Worm (Caenorhabditis elegans) whole organism, midembryonic: ENCODE results near the gene T28D9.16.

Source experiments
- T22C8.4 ChIP-seq: fragments of 200-800 bp; sonication (Bioruptor generic); IDR thresholded peaks from 2 replicates; pipeline ENCODE4 v1.3.6; 2022; ENCODE audit warnings: missing genetic modification characterization, missing compliant biosample characterization
- cog-1 ChIP-seq: sonication (generic microtip); optimal IDR thresholded peaks from 2 replicates; lab custom pipeline; 2016; ENCODE audit warnings: missing genetic modification characterization, missing compliant biosample characterization
- flt-1 ChIP-seq: fragments of 200-800 bp; sonication (Bioruptor generic); IDR thresholded peaks from 2 replicates; pipeline ENCODE4 v1.3.6; 2022; ENCODE audit warnings: missing genetic modification characterization, missing compliant biosample characterization
- klf-2 ChIP-seq: fragments of 200-800 bp; sonication (Bioruptor generic); conservative IDR thresholded peaks from 2 replicates; pipeline ENCODE4 v1.3.6; 2022; ENCODE audit warnings: missing genetic modification reagents, missing genetic modification characterization, missing compliant biosample characterization
- med-1 ChIP-seq: sonication (generic microtip); optimal IDR thresholded peaks from 2 replicates; lab custom pipeline; 2017; ENCODE audit warnings: missing genetic modification characterization, mild to moderate bottlenecking, missing compliant biosample characterization, antibody characterized with exemption, missing genetic modification reagents; ENCODE audit not compliant: insufficient read depth
- ref-1 ChIP-seq: fragments of 200-800 bp; sonication (Bioruptor generic); conservative IDR thresholded peaks from 2 replicates; pipeline ENCODE4 v1.3.6; 2022; ENCODE audit warnings: missing genetic modification reagents, missing genetic modification characterization, missing compliant biosample characterization
- tab-1 ChIP-seq: fragments of 200-800 bp; sonication (Bioruptor generic); IDR thresholded peaks from 2 replicates; pipeline ENCODE4 v1.3.6; 2022; ENCODE audit warnings: missing genetic modification characterization, missing compliant biosample characterization
- ztf-29 ChIP-seq: fragments of 200-800 bp; sonication (Bioruptor generic); IDR thresholded peaks from 2 replicates; pipeline ENCODE4 v1.3.6; 2022; ENCODE audit warnings: missing genetic modification reagents, missing genetic modification characterization, missing compliant biosample characterization

DNA sequence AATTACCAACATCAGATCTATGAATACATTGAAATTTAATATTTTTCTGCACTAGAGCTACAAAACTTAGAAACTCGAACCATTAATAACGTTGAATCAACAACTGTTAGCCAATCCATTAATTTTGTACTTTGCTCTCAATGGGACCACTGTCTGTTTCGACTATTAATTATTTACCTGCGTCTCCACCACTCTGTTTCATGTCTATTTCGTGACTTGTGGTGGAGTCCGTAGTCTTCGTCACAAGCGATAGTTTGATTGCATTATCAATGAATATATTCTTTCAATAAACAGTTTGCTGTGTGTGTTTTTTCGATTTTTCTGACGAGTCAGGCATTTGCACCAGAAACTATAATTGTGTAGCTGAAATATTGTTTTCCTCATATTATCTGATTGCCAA lies 10.9 kb downstream of the T28D9.16 start:
- TF ChIP-seq ztf-29 (GFP tag; lab: Robert Waterston, UW) (no peak), flt-1 (GFP tag; lab: Robert Waterston, UW) (no peak), tab-1 (GFP tag; lab: Robert Waterston, UW) (no peak), cog-1 (tag; lab: Kevin White, UChicago) (no peak), T22C8.4 (GFP tag; lab: Robert Waterston, UW) (no peak), ref-1 (GFP tag; lab: Robert Waterston, UW) (no peak), klf-2 (no peak), med-1 (GFP tag; lab: Kevin White, UChicago) (no peak)
